Worm (Caenorhabditis elegans): ENCODE results near the gene era-1.
A peak's percentile ranks its signal among the peaks of the same experiment; 100 is the strongest.

DNA sequence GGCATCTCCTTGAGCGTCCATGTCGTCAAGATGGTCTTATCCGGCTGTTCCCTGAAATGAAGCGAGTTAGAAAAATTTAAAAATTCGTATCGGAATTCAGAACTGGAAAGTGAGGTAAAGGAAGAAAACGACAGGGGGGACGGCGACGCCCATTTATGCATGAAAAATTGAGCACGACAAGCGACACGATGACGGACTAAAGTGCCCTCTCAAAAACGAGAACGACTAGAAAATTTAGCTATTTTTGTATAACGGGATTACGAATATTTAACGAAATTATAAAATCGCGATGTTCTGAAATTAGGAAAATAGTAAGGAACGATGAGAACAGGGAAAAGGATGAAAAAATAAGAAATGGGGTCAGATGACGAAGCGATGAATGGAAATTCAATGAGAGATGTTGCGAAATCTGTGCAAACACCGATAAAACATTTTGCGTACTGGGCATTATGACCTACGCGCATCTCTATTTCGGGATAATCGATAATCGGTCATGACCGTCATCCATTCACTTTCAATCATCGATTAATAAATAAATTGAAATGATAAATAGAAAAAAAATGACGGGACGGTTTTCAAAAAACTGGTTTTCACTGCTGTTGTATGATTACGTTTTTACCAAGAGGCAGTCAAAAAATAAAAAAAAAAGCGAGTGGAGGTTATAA is 46.3 kb upstream of the era-1 start, which contains the start of gene snb-1:
- no peak for TF ChIP-seq elt-1 (tag; optimal IDR thresholded peaks at IDR 0.05)
- peak; percentile 69 for TF ChIP-seq pha-4 (tag; optimal IDR thresholded peaks at IDR 0.05)
- TF ChIP-seq nhr-28 (tag; optimal IDR thresholded peaks at IDR 0.05) = no peak
- TF ChIP-seq ztf-11 (tag; optimal IDR thresholded peaks at IDR 0.05) = no peak

All from whole organism, L3 larva.